Fruit fly (Drosophila melanogaster): ENCODE data around the gene CG13807.

The CG13807 gene

DNA sequence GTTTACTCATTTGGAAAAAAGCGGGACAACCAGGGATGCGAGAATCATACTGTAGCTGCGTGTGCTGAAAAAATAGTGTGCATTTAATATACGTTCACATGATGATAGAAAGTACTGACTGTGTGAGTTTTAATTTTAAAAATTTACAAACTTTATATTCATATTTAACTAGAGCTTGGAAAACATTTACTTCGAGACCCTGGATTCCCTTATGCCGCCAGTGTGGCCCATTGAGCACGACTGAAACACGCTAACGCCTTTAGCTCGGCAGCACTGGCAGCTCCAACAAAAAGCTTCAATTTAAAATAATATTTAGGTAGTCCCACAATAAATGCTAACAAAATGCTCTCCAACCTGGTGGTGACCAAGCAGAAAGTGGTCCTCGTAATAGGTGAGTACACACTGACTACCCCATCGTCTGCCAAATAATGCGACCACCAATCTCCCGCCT, 5.3 kb upstream of the CG13807 start, which contains the start of the genes CG1275 and Elp5:
Gene CG1275, minus strand, starts transcription at position 12 of the 451 bp plus-strand sequence.
Gene Elp5, plus strand, starts transcription at position 45 of the 451 bp plus-strand sequence.
- peak; percentile 100 for TF ChIP-seq lmd (GFP tag; IDR thresholded peaks at IDR 0.05)
- peak; percentile 97 for TF ChIP-seq CG30431 (GFP tag; optimal IDR thresholded peaks at IDR 0.05)
- peak; percentile 97 for TF ChIP-seq CG2875 (GFP tag; optimal IDR thresholded peaks at IDR 0.05)
- peak; percentile 96 for TF ChIP-seq sug (tag; optimal IDR thresholded peaks at IDR 0.05)
- peak; percentile 99 for TF ChIP-seq otp (GFP tag; IDR thresholded peaks at IDR 0.05)
- peak; percentile 96 for TF ChIP-seq CG12155 (GFP tag; optimal IDR thresholded peaks at IDR 0.05)
- peak; percentile 86 for TF ChIP-seq HmgD (GFP tag; optimal IDR thresholded peaks at IDR 0.05)
- no peak for TF ChIP-seq usp (GFP tag; optimal IDR thresholded peaks at IDR 0.05)
- TF ChIP-seq fd102C (GFP tag; optimal IDR thresholded peaks at IDR 0.05), result peak; percentile 80
- TF ChIP-seq hbn (GFP tag; IDR thresholded peaks at IDR 0.05; ENCODE audit: partially characterized antibody), result 0 out of 2 replicates have a peak, but pooled peaks have one; percentile 18
- TF ChIP-seq CG12942 (GFP tag; optimal IDR thresholded peaks at IDR 0.05), result peak; percentile 97
- no peak for TF ChIP-seq Hr39 (optimal IDR thresholded peaks at IDR 0.05)
- TF ChIP-seq Fer1 (GFP tag; optimal IDR thresholded peaks at IDR 0.05), result peak; percentile 94
- peak; percentile 80 for TF ChIP-seq ash1 (GFP tag; optimal IDR thresholded peaks at IDR 0.05)
- TF ChIP-seq CG5953 (GFP tag; IDR thresholded peaks at IDR 0.05), result peak; percentile 99
- peak; percentile 94 for TF ChIP-seq wek (GFP tag; optimal IDR thresholded peaks at IDR 0.05)
- peak; percentile 92 for TF ChIP-seq CG3838 (GFP tag; optimal IDR thresholded peaks at IDR 0.05)
- peak; percentile 99 for TF ChIP-seq CG14050 (GFP tag; IDR thresholded peaks at IDR 0.05)
- peak; percentile 98 for TF ChIP-seq CG31224 (GFP tag; IDR thresholded peaks at IDR 0.05)
- no peak for TF ChIP-seq vnd (GFP tag; IDR thresholded peaks at IDR 0.05; ENCODE audit: partially characterized antibody)
- peak; percentile 87 for TF ChIP-seq Nf-YB (GFP tag; optimal IDR thresholded peaks at IDR 0.05)
- TF ChIP-seq CG43689 (GFP tag; IDR thresholded peaks at IDR 0.05), result peak; percentile 98
- peak; percentile 99 for TF ChIP-seq Dbx (GFP tag; IDR thresholded peaks at IDR 0.05)
- TF ChIP-seq CG13775 (GFP tag; optimal IDR thresholded peaks at IDR 0.05), result peak; percentile 97
- TF ChIP-seq CG11723 (GFP tag; optimal IDR thresholded peaks at IDR 0.05), result peak; percentile 96
- peak; percentile 99 for TF ChIP-seq CG11085 (GFP tag; IDR thresholded peaks at IDR 0.05)
- TF ChIP-seq row (GFP tag; IDR thresholded peaks at IDR 0.05), result peak; percentile 99
- TF ChIP-seq en (GFP tag; optimal IDR thresholded peaks at IDR 0.05), result peak; percentile 93
- TF ChIP-seq CG8388 (GFP tag; optimal IDR thresholded peaks at IDR 0.05), result peak; percentile 96
- TF ChIP-seq CG10274 (GFP tag; optimal IDR thresholded peaks at IDR 0.05), result peak; percentile 79
- TF ChIP-seq dpn (GFP tag; optimal IDR thresholded peaks at IDR 0.05), result peak; percentile 97 to 98
- peak; percentile 92 for TF ChIP-seq CG15514 (GFP tag; optimal IDR thresholded peaks at IDR 0.05)
- peak; percentile 100 for TF ChIP-seq CG10366 (GFP tag; IDR thresholded peaks at IDR 0.05)
- TF ChIP-seq mld (GFP tag; IDR thresholded peaks at IDR 0.05; ENCODE audit: partially characterized antibody), result no peak
- TF ChIP-seq Vsx1 (GFP tag; optimal IDR thresholded peaks at IDR 0.05), result peak; percentile 96
- TF ChIP-seq Nf-YC (tag; optimal IDR thresholded peaks at IDR 0.05), result peak; percentile 91
- TF ChIP-seq CG11398 (GFP tag; optimal IDR thresholded peaks at IDR 0.05), result peak; percentile 92
- TF ChIP-seq Hr51 (GFP tag; optimal IDR thresholded peaks at IDR 0.05), result peak; percentile 97 to 98
- peak; percentile 100 for TF ChIP-seq Rfx (GFP tag; IDR thresholded peaks at IDR 0.05)
- TF ChIP-seq CG14014 (GFP tag; IDR thresholded peaks at IDR 0.05), result peak; percentile 100
- peak; percentile 99 for TF ChIP-seq sens-2 (GFP tag; IDR thresholded peaks at IDR 0.05)
- TF ChIP-seq CG11695 (GFP tag; IDR thresholded peaks at IDR 0.05), result peak; percentile 99
- TF ChIP-seq insv (GFP tag; optimal IDR thresholded peaks at IDR 0.05), result peak; percentile 16 to 76
- TF ChIP-seq CG3065 (GFP tag; optimal IDR thresholded peaks at IDR 0.05), result peak; percentile 95
- TF ChIP-seq sr (GFP tag; IDR thresholded peaks at IDR 0.05), result peak; percentile 98
- TF ChIP-seq CG6689 (GFP tag; IDR thresholded peaks at IDR 0.05), result peak; percentile 99
- peak; percentile 99 for TF ChIP-seq CG14667 (GFP tag; IDR thresholded peaks at IDR 0.05)
- TF ChIP-seq jing (GFP tag; optimal IDR thresholded peaks at IDR 0.05), result peak; percentile 96
- peak; percentile 99 for TF ChIP-seq CG7839 (tag; optimal IDR thresholded peaks at IDR 0.05)
- TF ChIP-seq CG6272 (GFP tag; IDR thresholded peaks at IDR 0.05), result peak; percentile 99
- TF ChIP-seq H2.0 (GFP tag; IDR thresholded peaks at IDR 0.05), result peak; percentile 99

All from whole organism, embryonic.